Worm (Caenorhabditis elegans) whole organism, L2 larva: ENCODE measurements around the gene sre-24.

Experiments used
- ZK546.5 ChIP-seq: sonication (generic microtip); optimal IDR thresholded peaks from 2 replicates; lab custom pipeline; 2017; ENCODE audit warnings: missing biosample characterization, missing genetic modification characterization
- elt-3 ChIP-seq: sonication (generic microtip); optimal IDR thresholded peaks from 2 replicates; lab custom pipeline; 2017; ENCODE audit warnings: missing biosample characterization, missing genetic modification characterization
- mab-5 ChIP-seq: fragments of 150-350 bp; optimal IDR thresholded peaks from 2 replicates; lab custom pipeline; 2014; ENCODE audit warnings: missing biosample characterization, missing genetic modification characterization
- nhr-10 ChIP-seq: sonication (generic microtip); optimal IDR thresholded peaks from 2 replicates; lab custom pipeline; 2017; ENCODE audit warnings: missing biosample characterization, missing genetic modification characterization
- nhr-12 ChIP-seq: fragments of 150-350 bp; optimal IDR thresholded peaks from 2 replicates; lab custom pipeline; 2014; ENCODE audit warnings: missing biosample characterization, missing genetic modification characterization
- nhr-25 ChIP-seq: fragments of 150-350 bp; sonication (generic microtip); optimal IDR thresholded peaks from 3 replicates; lab custom pipeline; 2014; ENCODE audit warnings: missing biosample characterization, missing genetic modification characterization
- nhr-77 ChIP-seq: fragments of 150-350 bp; optimal IDR thresholded peaks from 2 replicates; lab custom pipeline; 2014; ENCODE audit warnings: missing biosample characterization, missing genetic modification characterization
- skn-1 ChIP-seq: sonication (generic microtip); optimal IDR thresholded peaks from 2 replicates; lab custom pipeline; 2017; ENCODE audit warnings: missing biosample characterization, missing genetic modification characterization
- unc-62 ChIP-seq: fragments of 150-350 bp; optimal IDR thresholded peaks from 2 replicates; lab custom pipeline; 2014; ENCODE audit warnings: missing biosample characterization, missing genetic modification reagents, missing genetic modification characterization
- ztf-1 ChIP-seq: fragments of 200-800 bp; sonication (Bioruptor generic); conservative IDR thresholded peaks from 2 replicates; pipeline ENCODE4 v1.3.6; 2022; ENCODE audit warnings: missing genetic modification characterization, missing compliant biosample characterization

ce11 chrV:2920125-2920524 lies 35.6 kb downstream of the sre-24 start:
- TF ChIP-seq elt-3 (no peak), nhr-77 (tag; lab: Kevin White, UChicago) (no peak), nhr-12 (no peak), nhr-25 (tag; lab: Kevin White, UChicago) (no peak), unc-62 (GFP tag; lab: Kevin White, UChicago) (no peak), skn-1 (tag; lab: Kevin White, UChicago) (no peak), mab-5 (tag; lab: Kevin White, UChicago) (no peak), ZK546.5 (tag; lab: Kevin White, UChicago) (no peak), nhr-10 (tag; lab: Kevin White, UChicago) (no peak), ztf-1 (GFP tag; lab: Robert Waterston, UW) (no peak)
